Fruit fly (Drosophila melanogaster) whole organism, embryonic: ENCODE data around the gene Atx-1.

ENCODE experiments used
- Bteb2 ChIP-seq: fragments of 200-800 bp; sonication (Bioruptor generic); optimal IDR thresholded peaks from 2 replicates; lab custom pipeline; 2016; ENCODE audit warnings: missing biosample characterization, missing genetic modification characterization
- CG30431 ChIP-seq: fragments of 200-800 bp; sonication (Bioruptor generic); optimal IDR thresholded peaks from 2 replicates; lab custom pipeline; 2017; ENCODE audit warnings: missing biosample characterization, missing genetic modification characterization
- CG8944 ChIP-seq: fragments of 200-800 bp; sonication (Bioruptor generic); optimal IDR thresholded peaks from 3 replicates; lab custom pipeline; 2016; ENCODE audit warnings: missing biosample characterization, missing genetic modification characterization
- Dad ChIP-seq: fragments of 200-800 bp; sonication (Bioruptor generic); optimal IDR thresholded peaks from 3 replicates; lab custom pipeline; 2016; ENCODE audit warnings: missing biosample characterization, missing genetic modification characterization
- Dp ChIP-seq: fragments of 200-800 bp; sonication (Bioruptor generic); optimal IDR thresholded peaks from 2 replicates; lab custom pipeline; 2018; ENCODE audit warnings: missing biosample characterization, mild to moderate bottlenecking, missing genetic modification characterization, moderate library complexity
- ERR ChIP-seq: fragments of 200-800 bp; sonication (Bioruptor generic); optimal IDR thresholded peaks from 2 replicates; lab custom pipeline; 2016; ENCODE audit warnings: missing biosample characterization, missing genetic modification characterization
- HLH54F ChIP-seq: fragments of 200-800 bp; sonication (Bioruptor generic); optimal IDR thresholded peaks from 3 replicates; lab custom pipeline; 2016; ENCODE audit warnings: missing biosample characterization, missing genetic modification characterization
- Pdp1 ChIP-seq, 2 experiments: fragments of 200-800 bp; sonication (Bioruptor generic); optimal IDR thresholded peaks; 3 replicates each; lab custom pipeline; 2016; ENCODE audit warnings: missing biosample characterization in 2 of 2, missing genetic modification characterization in 2 of 2, mild to moderate bottlenecking in 1 of 2, moderate library complexity in 1 of 2
- Sox102F ChIP-seq: fragments of 200-800 bp; sonication (Bioruptor generic); optimal IDR thresholded peaks from 2 replicates; lab custom pipeline; 2018; ENCODE audit warnings: missing biosample characterization, mild to moderate bottlenecking, missing genetic modification characterization, moderate library complexity
- ash1 ChIP-seq: fragments of 200-800 bp; sonication (Bioruptor generic); optimal IDR thresholded peaks from 2 replicates; lab custom pipeline; 2018; ENCODE audit warnings: missing biosample characterization, mild to moderate bottlenecking, missing genetic modification characterization
- bab2 ChIP-seq: fragments of 200-800 bp; sonication (Bioruptor generic); optimal IDR thresholded peaks from 2 replicates; lab custom pipeline; 2016; ENCODE audit warnings: missing biosample characterization, missing genetic modification characterization
- fd3F ChIP-seq: fragments of 200-800 bp; sonication (Bioruptor generic); optimal IDR thresholded peaks from 2 replicates; lab custom pipeline; 2018; ENCODE audit warnings: missing biosample characterization, mild to moderate bottlenecking, missing genetic modification characterization, moderate library complexity
- jigr1 ChIP-seq: fragments of 200-800 bp; sonication (Bioruptor generic); IDR thresholded peaks from 3 replicates; pipeline ENCODE4 v1.3.6; 2022; ENCODE audit warnings: missing biosample characterization, missing genetic modification characterization

dm6 chrX:6802376-6803080 lies 20.5 kb upstream of the Atx-1 start:
- TF ChIP-seq bab2 (GFP tag; lab: Kevin White, UChicago) (no peak), Dp (GFP tag; lab: Kevin White, UChicago) (no peak), Dad (no peak), ERR (GFP tag; lab: Kevin White, UChicago) (no peak), ash1 (no peak), Bteb2 (GFP tag; lab: Kevin White, UChicago) (no peak), CG30431 (GFP tag; lab: Kevin White, UChicago) (no peak), fd3F (GFP tag; lab: Kevin White, UChicago) (no peak), Pdp1 (GFP tag; optimal IDR thresholded peaks at IDR 0.05; lab: Kevin White, UChicago) (no peak), HLH54F (GFP tag; lab: Kevin White, UChicago) (no peak), CG8944 (no peak), jigr1 (no peak), Sox102F (GFP tag; lab: Kevin White, UChicago) (no peak)
